Fruit fly (Drosophila melanogaster) whole organism, prepupa: ENCODE measurements around the gene Gyc88E.

Experiments used
- CG10631 ChIP-seq: fragments of 200-800 bp; sonication (Bioruptor generic); optimal IDR thresholded peaks from 2 replicates; lab custom pipeline; 2016; ENCODE audit warnings: missing biosample characterization, missing genetic modification characterization
- CG15336 ChIP-seq: fragments of 200-800 bp; sonication (Bioruptor generic); IDR thresholded peaks from 2 replicates; pipeline ENCODE4 v1.3.6; 2022; ENCODE audit warnings: missing biosample characterization, missing genetic modification characterization
- CG6854 ChIP-seq: fragments of 200-800 bp; sonication (Bioruptor generic); optimal IDR thresholded peaks from 2 replicates; lab custom pipeline; 2017; ENCODE audit warnings: missing biosample characterization, mild to moderate bottlenecking, missing genetic modification characterization
- net ChIP-seq: fragments of 200-800 bp; sonication (Bioruptor generic); optimal IDR thresholded peaks from 3 replicates; lab custom pipeline; 2016; ENCODE audit warnings: missing biosample characterization, missing genetic modification characterization
- pdm3 ChIP-seq: fragments of 200-800 bp; sonication (Bioruptor generic); optimal IDR thresholded peaks from 3 replicates; lab custom pipeline; 2016; ENCODE audit warnings: missing biosample characterization, missing genetic modification characterization
- salr ChIP-seq, 2 experiments: fragments of 200-800 bp; sonication (Bioruptor generic); optimal IDR thresholded peaks; 3 replicates each; lab custom pipeline; 2016 to 2018; ENCODE audit warnings: missing biosample characterization in 2 of 2, missing genetic modification characterization in 2 of 2, mild to moderate bottlenecking in 1 of 2

DNA sequence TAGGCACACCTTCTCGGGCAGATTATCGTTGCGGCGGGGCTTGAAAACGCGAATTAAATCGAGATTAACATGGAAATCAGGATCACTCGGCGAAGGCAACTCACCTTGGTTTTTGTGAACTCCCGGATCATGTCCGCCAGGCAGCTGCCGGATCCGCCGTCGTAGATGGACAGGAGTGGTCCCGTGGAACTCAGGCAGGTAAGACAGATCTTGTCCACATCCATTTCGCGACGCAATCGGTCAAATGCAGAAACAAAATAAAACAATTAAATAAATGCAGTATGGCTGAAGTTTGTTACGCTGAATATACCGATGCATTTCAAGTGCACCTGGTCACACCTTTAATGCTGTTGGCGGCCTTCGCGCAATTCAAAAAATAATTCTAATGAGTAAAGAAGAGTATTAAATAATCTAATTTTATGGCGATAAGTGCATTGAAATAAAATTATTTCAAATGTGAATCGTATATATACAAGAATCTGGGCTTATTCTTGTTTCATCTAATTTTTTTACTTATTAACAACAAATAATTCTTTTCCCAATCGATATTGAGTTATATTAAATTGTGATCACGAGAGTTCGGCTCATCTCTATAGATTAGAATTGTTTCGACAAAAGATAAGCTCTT lies 63.3 kb downstream of the Gyc88E start, which contains the start of the genes CG6654 and CG4210:
- TF ChIP-seq net (GFP tag; lab: Kevin White, UChicago) (no peak), CG10631 (GFP tag; lab: Kevin White, UChicago) (no peak), CG15336 (no peak), salr (GFP tag; optimal IDR thresholded peaks at IDR 0.05; lab: Kevin White, UChicago) (no peak), pdm3 (GFP tag; lab: Kevin White, UChicago) (no peak), CG6854 (no peak)
